4 fruit fly cellular contexts compared by ENCODE assay signal in the genomic region with DNA sequence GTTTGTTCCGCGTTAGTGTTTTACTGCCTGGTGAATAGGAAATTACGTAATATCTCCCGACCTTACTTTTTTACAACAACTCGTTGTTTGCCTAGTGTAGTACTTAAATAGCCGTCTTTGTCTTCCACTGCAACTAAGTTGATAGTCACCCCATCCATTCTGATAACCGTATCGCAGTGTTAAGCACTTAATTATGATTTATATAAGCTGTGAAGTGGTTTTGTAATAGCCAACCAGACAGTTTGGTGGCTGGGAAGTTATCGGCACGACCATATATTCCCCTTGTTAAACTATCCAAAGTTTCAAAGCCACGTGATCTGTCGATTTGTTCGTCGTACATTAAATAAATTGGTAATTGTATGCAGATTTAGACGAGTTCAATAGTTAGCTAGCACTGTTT.
TF ChIP-seq lines count a peak whose summit lies in the region.

No protein-coding gene starts in this region.

- TF ChIP-seq CTCF in whole organism, embryonic (GFP tag; optimal IDR thresholded peaks at IDR 0.05; lab: Kevin White, UChicago) = no peak

TF ChIP-seq in whole organism, 6 proteins besides CTCF, POLR2A, EP300 and RAD21:
- TF ChIP-seq psq (optimal IDR thresholded peaks at IDR 0.05; lab: Kevin White, UChicago) = no peak
- TF ChIP-seq CG8478 (optimal IDR thresholded peaks at IDR 0.05; lab: Kevin White, UChicago) = no peak
- TF ChIP-seq pan (optimal IDR thresholded peaks at IDR 0.05; lab: Kevin White, UChicago) = peak; percentile 34
- TF ChIP-seq EcR (GFP tag; optimal IDR thresholded peaks at IDR 0.05; lab: Kevin White, UChicago) = no peak
- no peak for TF ChIP-seq usp (GFP tag; optimal IDR thresholded peaks at IDR 0.05; lab: Kevin White, UChicago)
- TF ChIP-seq Dll (optimal IDR thresholded peaks at IDR 0.05; lab: Kevin White, UChicago) = no peak

TF ChIP-seq in whole organism, adult, 20 proteins besides CTCF, POLR2A, EP300 and RAD21:
- TF ChIP-seq CG11617 (GFP tag; optimal IDR thresholded peaks at IDR 0.05; lab: Kevin White, UChicago) = no peak
- no peak for TF ChIP-seq toe (GFP tag; optimal IDR thresholded peaks at IDR 0.05; lab: Kevin White, UChicago)
- peak; percentile 24 for TF ChIP-seq CG7045 (GFP tag; optimal IDR thresholded peaks at IDR 0.05; lab: Kevin White, UChicago)
- TF ChIP-seq cnc (optimal IDR thresholded peaks at IDR 0.05; lab: Kevin White, UChicago) = no peak
- TF ChIP-seq Hr96 (GFP tag; optimal IDR thresholded peaks at IDR 0.05; lab: Kevin White, UChicago) = peak; percentile 37
- peak; percentile 24 for TF ChIP-seq CG12768 (GFP tag; optimal IDR thresholded peaks at IDR 0.05; lab: Kevin White, UChicago)
- no peak for TF ChIP-seq Clk (GFP tag; optimal IDR thresholded peaks at IDR 0.05; lab: Kevin White, UChicago)
- TF ChIP-seq Mnt (GFP tag; optimal IDR thresholded peaks at IDR 0.05; lab: Kevin White, UChicago) = peak; percentile 15
- TF ChIP-seq cic (GFP tag; optimal IDR thresholded peaks at IDR 0.05; lab: Kevin White, UChicago) = peak; percentile 67
- peak; percentile 32 for TF ChIP-seq Crg-1 (GFP tag; optimal IDR thresholded peaks at IDR 0.05; lab: Kevin White, UChicago)
- TF ChIP-seq CG33017 (tag; optimal IDR thresholded peaks at IDR 0.05; lab: Kevin White, UChicago) = peak; percentile 11
- TF ChIP-seq CG5204 (GFP tag; optimal IDR thresholded peaks at IDR 0.05; lab: Kevin White, UChicago) = no peak
- peak; percentile 30 for TF ChIP-seq CG14711 (tag; optimal IDR thresholded peaks at IDR 0.05; lab: Kevin White, UChicago)
- TF ChIP-seq tj (GFP tag; optimal IDR thresholded peaks at IDR 0.05; lab: Kevin White, UChicago) = no peak
- no peak for TF ChIP-seq pad (GFP tag; optimal IDR thresholded peaks at IDR 0.05; lab: Kevin White, UChicago)
- peak; percentile 92 for TF ChIP-seq kay (GFP tag; lab: Kevin White, UChicago; ENCODE audit: borderline replicate concordance)
- TF ChIP-seq ovo (GFP tag; optimal IDR thresholded peaks at IDR 0.05; lab: Kevin White, UChicago) = peak; percentile 11
- peak; percentile 47 for TF ChIP-seq CG7101 (tag; optimal IDR thresholded peaks at IDR 0.05; lab: Kevin White, UChicago)
- TF ChIP-seq CG1620 (GFP tag; optimal IDR thresholded peaks at IDR 0.05; lab: Kevin White, UChicago) = no peak
- TF ChIP-seq bab1 (GFP tag; optimal IDR thresholded peaks at IDR 0.05; lab: Kevin White, UChicago) = no peak
TF ChIP-seq in whole organism, adult: peak in this region for 11.

TF ChIP-seq in whole organism, embryonic, 481 proteins besides CTCF, POLR2A, EP300 and RAD21:
- TF ChIP-seq lab (GFP tag; optimal IDR thresholded peaks at IDR 0.05; lab: Kevin White, UChicago) = peak; percentile 24
- 0 out of 3 replicates have a peak, but pooled peaks have one; percentile 29 for TF ChIP-seq vnd (GFP tag; IDR thresholded peaks at IDR 0.05; lab: Robert Waterston, UW; ENCODE audit: partially characterized antibody)
- TF ChIP-seq slou (GFP tag; optimal IDR thresholded peaks at IDR 0.05; lab: Kevin White, UChicago) = no peak
- TF ChIP-seq Pdp1 (GFP tag; optimal IDR thresholded peaks at IDR 0.05; lab: Kevin White, UChicago) = peak in 1 of 2 experiments; percentile 88
- peak; percentile 29 for TF ChIP-seq sug (tag; optimal IDR thresholded peaks at IDR 0.05; lab: Kevin White, UChicago)
- TF ChIP-seq exex (tag; optimal IDR thresholded peaks at IDR 0.05; lab: Kevin White, UChicago) = peak; percentile 81
- peak; percentile 2 for TF ChIP-seq Hey (tag; optimal IDR thresholded peaks at IDR 0.05; lab: Kevin White, UChicago)
- no peak for TF ChIP-seq CG8290 (GFP tag; optimal IDR thresholded peaks at IDR 0.05; lab: Kevin White, UChicago)
- peak in 1 of 2 experiments; percentile 10 for TF ChIP-seq CG8290 (tag; optimal IDR thresholded peaks at IDR 0.05; lab: Kevin White, UChicago)
- TF ChIP-seq Eip74EF (GFP tag; optimal IDR thresholded peaks at IDR 0.05; lab: Kevin White, UChicago) = no peak
- 0 out of 4 replicates have a peak, but pooled peaks have one; percentile 12 for TF ChIP-seq chinmo (GFP tag; IDR thresholded peaks at IDR 0.05; lab: Robert Waterston, UW; ENCODE audit: partially characterized antibody)
- TF ChIP-seq CG31388 (GFP tag; optimal IDR thresholded peaks at IDR 0.05; lab: Kevin White, UChicago) = no peak
- TF ChIP-seq mirr (GFP tag; optimal IDR thresholded peaks at IDR 0.05; lab: Kevin White, UChicago) = peak; percentile 46

TF ChIP-seq in whole organism, prepupa, 60 proteins besides CTCF, POLR2A, EP300 and RAD21:
- TF ChIP-seq CG10631 (GFP tag; optimal IDR thresholded peaks at IDR 0.05; lab: Kevin White, UChicago) = no peak
- TF ChIP-seq dsx (GFP tag; optimal IDR thresholded peaks at IDR 0.05; lab: Kevin White, UChicago; ENCODE audit: poor library complexity, severe bottlenecking) = peak; percentile 49
- peak; percentile 12 for TF ChIP-seq vri (GFP tag; optimal IDR thresholded peaks at IDR 0.05; lab: Kevin White, UChicago)
